Fruit fly (Drosophila melanogaster) whole organism, wandering third instar larva: ENCODE data around the gene Ir94c.

Experiments used
- CG32264 ChIP-seq: fragments of 200-800 bp; sonication (Bioruptor generic); optimal IDR thresholded peaks from 2 replicates; lab custom pipeline; 2016; ENCODE audit warnings: missing biosample characterization, missing genetic modification characterization
- Dfd ChIP-seq: fragments of >200 bp; optimal IDR thresholded peaks from 2 replicates; lab custom pipeline; 2017; ENCODE audit warnings: missing biosample characterization, missing genetic modification characterization
- Dif ChIP-seq: fragments of 200-275, 200-300 bp; sonication (Bioruptor generic); optimal IDR thresholded peaks from 2 replicates; lab custom pipeline; 2018; ENCODE audit warnings: missing biosample characterization, missing genetic modification characterization; ENCODE audit not compliant: partially characterized antibody
- GATAd ChIP-seq: sonication (Bioruptor generic); optimal IDR thresholded peaks from 2 replicates; lab custom pipeline; 2016; ENCODE audit warnings: missing biosample characterization, missing genetic modification characterization
- Hr78 ChIP-seq: fragments of >200 bp; optimal IDR thresholded peaks from 2 replicates; lab custom pipeline; 2017; ENCODE audit warnings: missing biosample characterization, missing genetic modification characterization
- Hr83 ChIP-seq: fragments of 200-300 bp; sonication (Bioruptor generic); optimal IDR thresholded peaks from 2 replicates; lab custom pipeline; 2016; ENCODE audit warnings: missing biosample characterization, mild to moderate bottlenecking, missing genetic modification characterization, moderate library complexity; ENCODE audit not compliant: poor library complexity, severe bottlenecking
- Jra ChIP-seq: sonication (Bioruptor generic); optimal IDR thresholded peaks from 2 replicates; lab custom pipeline; 2016; ENCODE audit warnings: missing biosample characterization, missing genetic modification characterization
- Myc ChIP-seq: fragments of >200 bp; optimal IDR thresholded peaks from 2 replicates; lab custom pipeline; 2017
- OdsH ChIP-seq: fragments of 200-800 bp; sonication (Bioruptor generic); optimal IDR thresholded peaks from 2 replicates; lab custom pipeline; 2016; ENCODE audit warnings: missing biosample characterization, mild to moderate bottlenecking, missing genetic modification characterization
- Rel ChIP-seq, 2 experiments: fragments of 200-800 bp; sonication (Bioruptor generic) in 1 of 2; optimal IDR thresholded peaks; 2 replicates in 1 of 2; 3 replicates in 1 of 2; lab custom pipeline; 2016 to 2019; ENCODE audit warnings: mild to moderate bottlenecking in 2 of 2, missing biosample characterization in 2 of 2, missing genetic modification characterization in 2 of 2, moderate library complexity in 1 of 2
- Sp1 ChIP-seq: fragments of 200-800 bp; sonication (Bioruptor generic); optimal IDR thresholded peaks from 3 replicates; lab custom pipeline; 2019; ENCODE audit warnings: missing biosample characterization, mild to moderate bottlenecking, missing genetic modification characterization, moderate library complexity
- Vsx2 ChIP-seq: fragments of 200-300, 225-300 bp; sonication (Bioruptor generic); optimal IDR thresholded peaks from 2 replicates; lab custom pipeline; 2018; ENCODE audit warnings: missing biosample characterization, missing genetic modification characterization; ENCODE audit not compliant: partially characterized antibody
- br ChIP-seq: fragments of 200-800 bp; sonication (Bioruptor generic); optimal IDR thresholded peaks from 2 replicates; lab custom pipeline; 2016; ENCODE audit warnings: missing biosample characterization, missing genetic modification characterization
- dl ChIP-seq, 2 experiments: fragments of 175-275, 200-275 bp in 1 of 2; fragments of 200-275 bp in 1 of 2; sonication (Bioruptor generic); optimal IDR thresholded peaks; lab custom pipeline; 2018; ENCODE audit warnings: mild to moderate bottlenecking in 2 of 2, missing biosample characterization in 2 of 2, missing genetic modification characterization in 2 of 2, moderate library complexity in 2 of 2; ENCODE audit not compliant: partially characterized antibody in 2 of 2, insufficient read depth in 1 of 2
- dmrt93B ChIP-seq: fragments of 200-800 bp; sonication (Bioruptor generic); optimal IDR thresholded peaks from 2 replicates; lab custom pipeline; 2018; ENCODE audit warnings: missing biosample characterization, mild to moderate bottlenecking, missing genetic modification characterization
- dsf ChIP-seq: sonication (Bioruptor generic); optimal IDR thresholded peaks from 2 replicates; lab custom pipeline; 2016; ENCODE audit warnings: missing biosample characterization, missing genetic modification characterization, borderline replicate concordance
- ey ChIP-seq: fragments of 200-800 bp; sonication (Bioruptor generic); optimal IDR thresholded peaks from 2 replicates; lab custom pipeline; 2016; ENCODE audit warnings: missing biosample characterization, missing genetic modification characterization
- foxo ChIP-seq, 2 experiments: fragments of 200-800 bp; sonication (Bioruptor generic); optimal IDR thresholded peaks; 2 replicates in 1 of 2; 3 replicates in 1 of 2; lab custom pipeline; 2016 to 2017; ENCODE audit warnings: missing biosample characterization in 2 of 2, missing genetic modification characterization in 2 of 2
- fru ChIP-seq: fragments of 200-800 bp; sonication (Bioruptor generic); optimal IDR thresholded peaks from 3 replicates; lab custom pipeline; 2016; ENCODE audit warnings: missing biosample characterization, mild to moderate bottlenecking, missing genetic modification characterization
- h ChIP-seq: fragments of 200-800 bp; sonication (Bioruptor generic); optimal IDR thresholded peaks from 3 replicates; lab custom pipeline; 2016; ENCODE audit warnings: missing biosample characterization, mild to moderate bottlenecking, missing genetic modification characterization
- jim ChIP-seq: fragments of 175-275, 200-325 bp; sonication (Bioruptor generic); optimal IDR thresholded peaks from 2 replicates; lab custom pipeline; 2016; ENCODE audit warnings: missing biosample characterization, mild to moderate bottlenecking, missing genetic modification characterization
- lola ChIP-seq: fragments of >200 bp; optimal IDR thresholded peaks from 2 replicates; lab custom pipeline; 2017; ENCODE audit warnings: missing biosample characterization, missing genetic modification characterization
- pan ChIP-seq: fragments of >200 bp; optimal IDR thresholded peaks from 2 replicates; lab custom pipeline; 2017
- rgr ChIP-seq: fragments of 200-800 bp; sonication (Bioruptor generic); optimal IDR thresholded peaks from 3 replicates; lab custom pipeline; 2016; ENCODE audit warnings: missing biosample characterization, mild to moderate bottlenecking, missing genetic modification characterization
- sage ChIP-seq: fragments of 200-800 bp; sonication (Bioruptor generic); optimal IDR thresholded peaks from 2 replicates; lab custom pipeline; 2016; ENCODE audit warnings: missing biosample characterization, mild to moderate bottlenecking, missing genetic modification characterization
- tai ChIP-seq: sonication (Bioruptor generic); optimal IDR thresholded peaks from 2 replicates; lab custom pipeline; 2016; ENCODE audit warnings: missing biosample characterization, missing genetic modification characterization
- woc ChIP-seq: sonication (Bioruptor generic); optimal IDR thresholded peaks from 2 replicates; lab custom pipeline; 2016; ENCODE audit warnings: missing biosample characterization, mild to moderate bottlenecking, missing genetic modification characterization

The Ir94c gene

DNA sequence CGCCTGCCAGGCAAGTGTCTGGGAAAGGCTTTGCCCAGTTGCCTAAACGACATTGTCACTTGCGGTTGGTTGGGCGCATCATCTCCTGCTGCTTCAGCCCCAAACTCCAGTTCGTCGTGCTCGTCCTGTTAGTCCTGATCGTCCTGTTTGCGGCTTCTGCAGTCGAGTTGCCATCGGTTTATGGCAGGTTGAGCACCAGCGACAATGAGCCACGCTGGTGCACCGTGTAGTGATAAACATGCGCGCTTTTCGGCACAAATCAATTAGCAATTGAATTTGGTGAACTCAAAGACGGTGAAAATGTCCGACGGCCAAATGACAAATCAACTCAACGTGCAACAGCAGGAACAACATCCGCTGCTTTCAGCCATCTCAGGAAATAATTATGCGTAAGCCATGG, 16.1 kb downstream of the Ir94c start, which contains the start of gene CG13407:
CG13407 (plus strand) TSS at position 301 of the 400 bp plus-strand sequence.
- TF ChIP-seq rgr (GFP tag; lab: Kevin White, UChicago) (no peak), foxo (GFP tag; optimal IDR thresholded peaks at IDR 0.05; lab: Kevin White, UChicago) (no peak), Hr83 (GFP tag; lab: Kevin White, UChicago) (no peak), lola (GFP tag; lab: Kevin White, UChicago) (no peak), jim (GFP tag; lab: Kevin White, UChicago) (no peak)
- TF ChIP-seq, all 38 proteins: peak for 0

DNA sequence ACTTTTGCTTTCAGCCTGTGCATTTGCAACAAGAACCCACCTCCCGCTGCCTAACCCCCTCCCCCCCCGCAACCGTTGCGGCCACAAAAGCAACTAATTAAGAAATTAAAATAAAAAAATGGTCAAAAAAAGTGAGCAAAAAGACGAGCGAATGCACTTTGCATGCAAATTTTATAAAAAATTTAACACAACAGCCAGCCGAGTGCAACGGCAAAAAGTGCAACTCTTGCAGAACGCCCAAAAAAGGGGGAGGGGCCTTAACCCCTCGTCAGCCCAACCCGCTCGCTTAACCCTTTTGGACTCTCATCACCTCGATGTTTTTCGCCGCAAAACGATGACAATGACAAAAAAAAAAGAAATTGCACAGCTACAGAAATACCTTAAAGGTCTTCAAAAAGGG, 22.4 kb downstream of the Ir94c start:
- TF ChIP-seq CG32264 (GFP tag; lab: Kevin White, UChicago) (no peak), foxo (GFP tag; optimal IDR thresholded peaks at IDR 0.05; lab: Kevin White, UChicago) (no peak), Vsx2 (no peak), Jra (GFP tag; lab: Kevin White, UChicago) (no peak), dsf (GFP tag; lab: Kevin White, UChicago) (no peak), dl (GFP tag; optimal IDR thresholded peaks at IDR 0.05; lab: Kevin White, UChicago; ENCODE audit: insufficient read depth in 1 of 2, partially characterized antibody in 2 of 2) (no peak), rgr (GFP tag; lab: Kevin White, UChicago) (no peak), woc (GFP tag; lab: Kevin White, UChicago) (no peak), Dif (GFP tag; lab: Kevin White, UChicago) (no peak), Hr83 (GFP tag; lab: Kevin White, UChicago) (no peak), GATAd (GFP tag; lab: Kevin White, UChicago) (no peak), br (GFP tag; lab: Kevin White, UChicago) (no peak), Rel (GFP tag; optimal IDR thresholded peaks at IDR 0.05; lab: Kevin White, UChicago) (no peak), Rel (tag; optimal IDR thresholded peaks at IDR 0.05; lab: Kevin White, UChicago) (no peak), tai (GFP tag; lab: Kevin White, UChicago) (no peak), Hr78 (GFP tag; lab: Kevin White, UChicago) (no peak), lola (GFP tag; lab: Kevin White, UChicago) (no peak)

DNA sequence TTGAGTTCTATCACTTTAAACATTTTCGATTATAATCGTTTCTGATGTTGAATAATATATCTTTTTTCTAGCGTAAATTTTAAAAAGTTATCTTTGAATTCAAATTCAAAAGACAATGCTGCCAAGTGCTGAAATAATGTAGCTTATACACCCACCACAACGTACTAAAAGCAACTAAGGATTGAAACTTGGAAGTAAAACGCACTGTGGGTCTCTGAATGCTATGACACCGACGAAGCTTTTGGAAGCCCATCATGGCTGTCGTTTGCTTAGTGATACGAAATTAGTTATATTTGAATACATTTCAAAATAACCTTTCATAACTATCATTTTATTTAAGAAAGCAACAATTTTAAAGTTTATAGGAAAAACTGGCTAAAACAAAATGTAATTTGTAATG, 25.3 kb downstream of the Ir94c start:
- TF ChIP-seq Dif (GFP tag; lab: Kevin White, UChicago): peak; percentile 77
- no peak for TF ChIP-seq woc (GFP tag; lab: Kevin White, UChicago)
- peak; percentile 60 for TF ChIP-seq Myc
- TF ChIP-seq, all 38 proteins: peak for 2

DNA sequence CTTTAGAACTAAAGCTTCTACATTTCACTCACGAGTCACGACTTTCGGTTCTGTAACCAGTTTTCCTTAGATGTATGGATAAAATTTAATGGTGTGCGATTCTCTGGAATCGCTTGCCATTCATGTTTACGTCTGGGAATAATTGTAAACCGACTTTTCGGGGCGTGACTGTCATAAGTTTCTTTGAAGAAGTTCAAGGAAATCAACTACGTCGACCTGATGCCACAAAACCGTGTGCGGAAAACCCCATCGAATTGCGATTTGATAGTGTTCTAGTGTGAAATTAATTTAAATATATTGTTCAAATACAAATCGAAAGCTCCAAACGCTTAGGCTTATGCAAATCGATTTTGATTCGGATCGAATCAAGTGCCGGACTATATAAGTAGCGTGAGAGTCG, 32.5 kb downstream of the Ir94c start, which contains the start of gene BomBc3:
BomBc3 (plus strand) TSS at position 301 of the 400 bp plus-strand sequence.
- TF ChIP-seq ey (GFP tag; lab: Kevin White, UChicago) (no peak), dmrt93B (GFP tag; lab: Kevin White, UChicago) (no peak)

DNA sequence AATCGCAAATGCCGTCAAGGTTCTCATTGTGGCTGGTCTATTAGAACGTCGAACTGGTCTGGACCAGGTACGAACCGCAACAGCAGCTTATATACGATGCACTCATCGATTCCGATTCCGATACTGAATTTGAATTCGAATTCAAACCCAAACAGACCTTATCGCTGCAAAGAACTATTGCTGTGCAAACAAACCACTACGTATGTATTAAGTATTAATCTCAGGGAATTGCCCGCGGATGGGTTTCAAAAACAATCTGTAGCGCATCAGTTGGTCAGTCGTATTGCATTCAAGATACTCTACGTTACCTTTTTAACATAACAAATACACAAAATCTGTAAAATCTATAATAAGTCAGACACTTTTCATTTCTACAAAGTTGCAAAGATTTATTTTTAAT, 33.0 kb downstream of the Ir94c start, which contains the start of gene BomT3:
BomT3 (minus strand) TSS at position 101 of the 400 bp plus-strand sequence.
- no peak for TF ChIP-seq Sp1 (GFP tag; lab: Kevin White, UChicago)
- no peak for TF ChIP-seq GATAd (GFP tag; lab: Kevin White, UChicago)
- TF ChIP-seq rgr (GFP tag; lab: Kevin White, UChicago): no peak
- TF ChIP-seq OdsH (GFP tag; lab: Kevin White, UChicago): no peak
- TF ChIP-seq Myc: no peak
- TF ChIP-seq Hr78 (GFP tag; lab: Kevin White, UChicago): no peak
- no peak for TF ChIP-seq Dfd (GFP tag; lab: Kevin White, UChicago)
- TF ChIP-seq pan (lab: Kevin White, UChicago): no peak
- TF ChIP-seq CG32264 (GFP tag; lab: Kevin White, UChicago): no peak
- no peak for TF ChIP-seq Vsx2
- TF ChIP-seq h: no peak
- TF ChIP-seq Hr83 (GFP tag; lab: Kevin White, UChicago): no peak
- TF ChIP-seq tai (GFP tag; lab: Kevin White, UChicago): no peak
- TF ChIP-seq sage (GFP tag; lab: Kevin White, UChicago): no peak
- TF ChIP-seq fru (GFP tag; lab: Kevin White, UChicago): no peak

DNA sequence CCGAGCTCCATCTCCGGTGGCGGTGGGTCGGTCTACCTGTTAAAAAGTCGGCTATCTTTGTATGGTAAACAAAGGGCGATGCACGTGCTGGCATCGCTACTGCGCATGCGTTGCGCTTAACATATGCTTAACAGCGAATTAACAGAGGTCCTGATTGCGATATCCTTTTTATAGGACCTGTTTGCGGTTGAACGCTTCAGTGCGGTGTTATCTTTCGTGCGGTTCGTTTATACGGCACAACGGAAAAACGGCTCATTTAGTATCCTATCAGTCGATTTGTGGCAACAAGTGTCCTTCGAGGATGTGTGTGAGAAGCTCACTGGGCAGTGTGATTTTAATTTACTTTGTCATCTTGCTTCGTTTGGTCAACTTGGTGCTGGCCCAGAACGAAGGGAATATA, 39.1 kb downstream of the Ir94c start, which contains the start of gene CG13408:
CG13408 (plus strand) TSS at position 222 of the 400 bp plus-strand sequence.
- no peak for TF ChIP-seq Hr83 (GFP tag; lab: Kevin White, UChicago)
- TF ChIP-seq, all 38 proteins: peak for 0
